Worm (Caenorhabditis elegans): ENCODE data around the gene nhr-118.

DNA sequence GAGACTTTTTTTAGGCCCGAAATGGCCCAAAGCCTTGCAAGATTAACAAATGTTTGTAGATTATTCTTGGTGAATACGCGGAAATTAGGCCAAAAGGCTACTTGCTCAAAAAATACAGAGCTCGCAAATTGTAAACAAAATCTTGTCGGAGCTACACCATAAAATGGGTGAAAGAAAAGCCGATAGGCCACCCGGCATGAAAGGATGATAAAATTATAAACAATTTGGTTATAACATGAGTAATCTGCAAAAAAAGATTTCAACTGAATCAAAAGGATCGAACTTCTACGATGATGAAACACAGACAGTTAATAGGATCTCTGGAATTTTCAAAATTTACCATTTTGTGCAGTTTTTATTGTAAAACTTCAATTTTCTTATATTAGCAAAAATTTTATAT is 9.5 kb upstream of the nhr-118 start:
- TF ChIP-seq ztf-11 (tag; optimal IDR thresholded peaks at IDR 0.05) (no peak), nhr-25 (tag; optimal IDR thresholded peaks at IDR 0.05; ENCODE audit: borderline replicate concordance, insufficient read depth) (no peak), unc-130 (GFP tag; optimal IDR thresholded peaks at IDR 0.05) (no peak), unc-39 (tag; optimal IDR thresholded peaks at IDR 0.05) (no peak), ama-1 (optimal IDR thresholded peaks at IDR 0.05) (no peak), lim-7 (GFP tag; IDR thresholded peaks at IDR 0.05) (no peak), fkh-10 (GFP tag; optimal IDR thresholded peaks at IDR 0.05) (no peak), lin-39 (tag; optimal IDR thresholded peaks at IDR 0.05) (no peak), ceh-82 (tag; optimal IDR thresholded peaks at IDR 0.05) (no peak), skn-1 (tag; optimal IDR thresholded peaks at IDR 0.05) (no peak), D1046.2 (GFP tag; IDR thresholded peaks at IDR 0.05) (no peak), lin-15B (tag; optimal IDR thresholded peaks at IDR 0.05) (no peak), daf-19 (GFP tag; conservative IDR thresholded peaks at IDR 0.05) (no peak), Y75B8A.6 (GFP tag; IDR thresholded peaks at IDR 0.05) (no peak)

Measured in whole organism, L4 larva.